Worm (Caenorhabditis elegans): ENCODE results near the gene K02E2.7.

K02E2.7 gene

ce11 chrV:20402842-20403241 is 16.0 kb upstream of the K02E2.7 start:
- TF ChIP-seq dmd-4 (tag; optimal IDR thresholded peaks at IDR 0.05; ENCODE audit: borderline replicate concordance) (no peak), T23F11.4 (GFP tag; optimal IDR thresholded peaks at IDR 0.05) (no peak), dve-1 (tag; optimal IDR thresholded peaks at IDR 0.05) (no peak), ceh-24 (tag; optimal IDR thresholded peaks at IDR 0.05) (no peak), pha-4 (tag; optimal IDR thresholded peaks at IDR 0.05) (no peak), ceh-48 (tag; optimal IDR thresholded peaks at IDR 0.05) (no peak), K02D7.2 (tag; optimal IDR thresholded peaks at IDR 0.05) (no peak), unc-3 (GFP tag; conservative IDR thresholded peaks at IDR 0.05) (no peak), unc-3 (tag; optimal IDR thresholded peaks at IDR 0.05) (no peak), ceh-45 (GFP tag; IDR thresholded peaks at IDR 0.05) (no peak), pqm-1 (tag; optimal IDR thresholded peaks at IDR 0.05) (no peak), pax-1 (tag; optimal IDR thresholded peaks at IDR 0.05) (no peak), sox-4 (tag; optimal IDR thresholded peaks at IDR 0.05) (no peak), nhr-11 (tag; optimal IDR thresholded peaks at IDR 0.05) (no peak)

ce11 chrV:20399532-20400068 is 12.8 kb upstream of the K02E2.7 start:
- TF ChIP-seq nhr-232 (tag; optimal IDR thresholded peaks at IDR 0.05), result no peak
- no peak for TF ChIP-seq unc-55 (GFP tag; optimal IDR thresholded peaks at IDR 0.05)
- no peak for TF ChIP-seq unc-3 (GFP tag; conservative IDR thresholded peaks at IDR 0.05)
- no peak for TF ChIP-seq unc-3 (tag; optimal IDR thresholded peaks at IDR 0.05)
- TF ChIP-seq ahr-1 (tag; optimal IDR thresholded peaks at IDR 0.05), result no peak
- no peak for TF ChIP-seq T23F11.4 (GFP tag; optimal IDR thresholded peaks at IDR 0.05)
- TF ChIP-seq ceh-6 (GFP tag; optimal IDR thresholded peaks at IDR 0.05), result no peak
- no peak for TF ChIP-seq ceh-9 (tag; optimal IDR thresholded peaks at IDR 0.05)
- TF ChIP-seq tbx-2 (tag; optimal IDR thresholded peaks at IDR 0.05), result no peak
- no peak for TF ChIP-seq dve-1 (tag; optimal IDR thresholded peaks at IDR 0.05)
- no peak for TF ChIP-seq pax-1 (tag; optimal IDR thresholded peaks at IDR 0.05)
- TF ChIP-seq madf-2 (tag; optimal IDR thresholded peaks at IDR 0.05), result no peak
- no peak for TF ChIP-seq pha-4 (tag; optimal IDR thresholded peaks at IDR 0.05)
- no peak for TF ChIP-seq nfya-1 (tag; optimal IDR thresholded peaks at IDR 0.05)
- TF ChIP-seq ceh-14 (tag; optimal IDR thresholded peaks at IDR 0.05), result no peak
- TF ChIP-seq ttx-3 (tag; optimal IDR thresholded peaks at IDR 0.05), result no peak
- no peak for TF ChIP-seq ceh-31 (tag; optimal IDR thresholded peaks at IDR 0.05)
- no peak for TF ChIP-seq pros-1 (tag; optimal IDR thresholded peaks at IDR 0.05)
- TF ChIP-seq unc-86 (tag; optimal IDR thresholded peaks at IDR 0.05), result no peak
- no peak for TF ChIP-seq hlh-13 (GFP tag; optimal IDR thresholded peaks at IDR 0.05)

- TF ChIP-seq odd-2 (tag; optimal IDR thresholded peaks at IDR 0.05) (no peak), ceh-48 (tag; optimal IDR thresholded peaks at IDR 0.05) (no peak), C38D4.7 (GFP tag; optimal IDR thresholded peaks at IDR 0.05) (no peak), ceh-9 (tag; optimal IDR thresholded peaks at IDR 0.05) (no peak), elt-2 (tag; optimal IDR thresholded peaks at IDR 0.05) (no peak), rnt-1 (tag; optimal IDR thresholded peaks at IDR 0.05) (no peak), tbx-7 (tag; optimal IDR thresholded peaks at IDR 0.05) (no peak), dve-1 (tag; optimal IDR thresholded peaks at IDR 0.05) (no peak), ref-2 (tag; optimal IDR thresholded peaks at IDR 0.05) (no peak), hlh-30 (tag; optimal IDR thresholded peaks at IDR 0.05; ENCODE audit: insufficient read depth) (no peak), ttx-3 (tag; optimal IDR thresholded peaks at IDR 0.05) (no peak), ceh-14 (tag; optimal IDR thresholded peaks at IDR 0.05) (no peak), T23F11.4 (GFP tag; optimal IDR thresholded peaks at IDR 0.05) (no peak), pqm-1 (tag; optimal IDR thresholded peaks at IDR 0.05) (no peak), Y22D7AL.16 (tag; optimal IDR thresholded peaks at IDR 0.05) (no peak), pat-9 (tag; optimal IDR thresholded peaks at IDR 0.05) (no peak)
Measured at ce11 chrV:20393773-20394172, 6.9 kb upstream of the K02E2.7 start, which contains the start of gene cnc-7. Gene cnc-7 (plus strand): TSS chrV:20394073.

Measured in whole organism, late embryonic.